Worm (Caenorhabditis elegans) whole organism, young adult: ENCODE results near the gene klo-1.

Source experiments
- B0019.2 ChIP-seq: fragments of 200-800 bp; sonication (Bioruptor generic); conservative IDR thresholded peaks from 2 replicates; pipeline ENCODE4 v1.3.6; 2022; ENCODE audit warnings: missing genetic modification reagents, missing genetic modification characterization, missing compliant biosample characterization
- B0336.3 ChIP-seq: fragments of 200-800 bp; sonication (Bioruptor generic); IDR thresholded peaks from 2 replicates; pipeline ENCODE4 v1.3.6; 2022; ENCODE audit warnings: missing genetic modification characterization, missing compliant biosample characterization
- C17E4.6 ChIP-seq: fragments of 200-800 bp; sonication (Bioruptor generic); IDR thresholded peaks from 2 replicates; pipeline ENCODE4 v1.3.6; 2022; ENCODE audit warnings: missing genetic modification reagents, missing genetic modification characterization, missing compliant biosample characterization
- D2030.7 ChIP-seq: fragments of 200-800 bp; sonication (Bioruptor generic); IDR thresholded peaks from 2 replicates; pipeline ENCODE4 v1.3.6; 2022; ENCODE audit warnings: missing genetic modification reagents, missing genetic modification characterization, missing compliant biosample characterization
- F10E7.11 ChIP-seq: sonication (generic microtip); optimal IDR thresholded peaks from 2 replicates; lab custom pipeline; 2017; ENCODE audit warnings: mild to moderate bottlenecking, missing genetic modification characterization, moderate library complexity, missing compliant biosample characterization
- F22D6.2 ChIP-seq: sonication (generic microtip); optimal IDR thresholded peaks from 2 replicates; lab custom pipeline; 2016; ENCODE audit warnings: mild to moderate bottlenecking, missing genetic modification characterization, missing compliant biosample characterization
- F23B12.7 ChIP-seq: sonication (generic microtip); optimal IDR thresholded peaks from 2 replicates; lab custom pipeline; 2017; ENCODE audit warnings: missing genetic modification characterization, mild to moderate bottlenecking, missing compliant biosample characterization, antibody characterized with exemption, moderate library complexity; ENCODE audit not compliant: insufficient read depth
- F49E8.2 ChIP-seq: sonication (generic microtip); optimal IDR thresholded peaks from 3 replicates; lab custom pipeline; 2017; ENCODE audit warnings: missing genetic modification characterization, mild to moderate bottlenecking, missing compliant biosample characterization, antibody characterized with exemption, moderate library complexity; ENCODE audit not compliant: insufficient read depth
- Y67H2A.10 ChIP-seq: fragments of 200-800 bp; sonication (Bioruptor generic); conservative IDR thresholded peaks from 2 replicates; pipeline ENCODE4 v1.3.6; 2022; ENCODE audit warnings: missing genetic modification reagents, missing genetic modification characterization, missing compliant biosample characterization
- Y95B8A.8 ChIP-seq: fragments of 200-800 bp; sonication (Bioruptor generic); IDR thresholded peaks from 2 replicates; pipeline ENCODE4 v1.3.6; 2022; ENCODE audit warnings: missing genetic modification reagents, missing genetic modification characterization, missing compliant biosample characterization
- atf-7 ChIP-seq: sonication (generic microtip); optimal IDR thresholded peaks from 2 replicates; lab custom pipeline; 2017; ENCODE audit warnings: mild to moderate bottlenecking, missing genetic modification characterization, missing compliant biosample characterization
- athp-1 ChIP-seq: sonication (generic microtip); optimal IDR thresholded peaks from 2 replicates; lab custom pipeline; 2017; ENCODE audit warnings: mild to moderate bottlenecking, missing genetic modification characterization, missing compliant biosample characterization
- attf-3 ChIP-seq: fragments of 200-800 bp; sonication (Bioruptor generic); conservative IDR thresholded peaks from 2 replicates; pipeline ENCODE4 v1.3.6; 2022; ENCODE audit warnings: missing genetic modification reagents, missing genetic modification characterization, missing compliant biosample characterization
- ccch-3 ChIP-seq: fragments of 200-800 bp; sonication (Bioruptor generic); optimal IDR thresholded peaks from 2 replicates; lab custom pipeline; 2018; ENCODE audit warnings: mild to moderate bottlenecking, missing genetic modification characterization, missing compliant biosample characterization
- ceh-100 ChIP-seq: fragments of 200-800 bp; sonication (Bioruptor generic); IDR thresholded peaks from 2 replicates; pipeline ENCODE4 v1.3.6; 2022; ENCODE audit warnings: missing genetic modification reagents, missing genetic modification characterization, missing compliant biosample characterization
- ceh-58 ChIP-seq: fragments of 200-800 bp; sonication (Bioruptor generic); IDR thresholded peaks from 2 replicates; pipeline ENCODE4 v1.3.6; 2022; ENCODE audit warnings: missing genetic modification characterization, missing compliant biosample characterization
- ceh-91 ChIP-seq: fragments of 200-800 bp; sonication (Bioruptor generic); IDR thresholded peaks from 2 replicates; pipeline ENCODE4 v1.3.6; 2022; ENCODE audit warnings: missing genetic modification reagents, missing genetic modification characterization, missing compliant biosample characterization
- dox-1 ChIP-seq: fragments of 200-800 bp; sonication (Bioruptor generic); IDR thresholded peaks from 2 replicates; pipeline ENCODE4 v1.3.6; 2022; ENCODE audit warnings: missing genetic modification reagents, missing genetic modification characterization, missing compliant biosample characterization
- egl-18 ChIP-seq: fragments of 200-800 bp; sonication (Bioruptor generic); IDR thresholded peaks from 2 replicates; pipeline ENCODE4 v1.3.6; 2022; ENCODE audit warnings: missing genetic modification reagents, missing genetic modification characterization, missing compliant biosample characterization
- ets-4 ChIP-seq: fragments of 200-800 bp; sonication (Bioruptor generic); optimal IDR thresholded peaks from 2 replicates; lab custom pipeline; 2018; ENCODE audit warnings: mild to moderate bottlenecking, missing genetic modification characterization, missing compliant biosample characterization
- him-1 ChIP-seq: sonication (generic microtip); optimal IDR thresholded peaks from 2 replicates; lab custom pipeline; 2016; ENCODE audit warnings: missing genotype, missing genetic modification reagents, missing genetic modification characterization, missing compliant biosample characterization
- hmg-1.2 ChIP-seq: fragments of 200-800 bp; sonication (Bioruptor generic); IDR thresholded peaks from 2 replicates; pipeline ENCODE4 v1.3.6; 2022; ENCODE audit warnings: missing genetic modification reagents, missing genetic modification characterization, missing compliant biosample characterization
- hrde-1 ChIP-seq: sonication (generic microtip); optimal IDR thresholded peaks from 2 replicates; lab custom pipeline; 2016; ENCODE audit warnings: missing genetic modification characterization, mild to moderate bottlenecking, missing compliant biosample characterization, moderate library complexity, missing genotype, missing genetic modification reagents, borderline replicate concordance
- hsf-1 ChIP-seq: fragments of 200-800 bp; sonication (Bioruptor generic); IDR thresholded peaks from 2 replicates; pipeline ENCODE4 v1.3.6; 2022; ENCODE audit warnings: missing genetic modification reagents, missing genetic modification characterization, missing compliant biosample characterization
- lin-35 ChIP-seq, 3 experiments: fragments of 150-350 bp in 2 of 3; sonication (generic microtip) in 1 of 3; optimal IDR thresholded peaks; 2 replicates each; lab custom pipeline; 2014 to 2018; ENCODE audit warnings: missing biosample characterization in 3 of 3, missing genetic modification characterization in 3 of 3, missing genetic modification reagents in 3 of 3
- lin-54 ChIP-seq: fragments of 200-800 bp; sonication (Bioruptor generic); optimal IDR thresholded peaks from 2 replicates; lab custom pipeline; 2018; ENCODE audit warnings: mild to moderate bottlenecking, missing genetic modification characterization, missing compliant biosample characterization
- lir-1 ChIP-seq: fragments of 200-800 bp; sonication (Bioruptor generic); conservative IDR thresholded peaks from 2 replicates; pipeline ENCODE4 v1.3.6; 2022; ENCODE audit warnings: missing genetic modification reagents, missing genetic modification characterization, missing compliant biosample characterization
- lsl-1 ChIP-seq: fragments of 200-800 bp; sonication (Bioruptor generic); optimal IDR thresholded peaks from 2 replicates; lab custom pipeline; 2018; ENCODE audit warnings: mild to moderate bottlenecking, missing genetic modification characterization, moderate library complexity, missing compliant biosample characterization
- madf-3 ChIP-seq: fragments of 200-800 bp; sonication (Bioruptor generic); IDR thresholded peaks from 2 replicates; pipeline ENCODE4 v1.3.6; 2022; ENCODE audit warnings: missing genetic modification reagents, missing genetic modification characterization, missing compliant biosample characterization
- madf-6 ChIP-seq: fragments of 200-800 bp; sonication (Bioruptor generic); IDR thresholded peaks from 2 replicates; pipeline ENCODE4 v1.3.6; 2022; ENCODE audit warnings: missing genetic modification reagents, missing genetic modification characterization, missing compliant biosample characterization
- madf-8 ChIP-seq: fragments of 200-800 bp; sonication (Bioruptor generic); conservative IDR thresholded peaks from 2 replicates; pipeline ENCODE4 v1.3.6; 2022; ENCODE audit warnings: missing genetic modification reagents, missing genetic modification characterization, missing compliant biosample characterization
- mes-4 ChIP-seq: sonication (generic microtip); optimal IDR thresholded peaks from 2 replicates; lab custom pipeline; 2016; ENCODE audit warnings: missing genotype, missing genetic modification characterization, missing compliant biosample characterization
- nfya-2 ChIP-seq: fragments of 200-800 bp; sonication (Bioruptor generic); IDR thresholded peaks from 2 replicates; pipeline ENCODE4 v1.3.6; 2022; ENCODE audit warnings: missing genetic modification reagents, missing genetic modification characterization, missing compliant biosample characterization
- nhr-120 ChIP-seq: fragments of 200-800 bp; sonication (Bioruptor generic); IDR thresholded peaks from 2 replicates; pipeline ENCODE4 v1.3.6; 2022; ENCODE audit warnings: missing genetic modification characterization, missing compliant biosample characterization
- nhr-80 ChIP-seq: sonication (generic microtip); optimal IDR thresholded peaks from 2 replicates; lab custom pipeline; 2016; ENCODE audit warnings: missing genetic modification characterization, missing compliant biosample characterization
- snpc-1.1 ChIP-seq: sonication (generic microtip); optimal IDR thresholded peaks from 2 replicates; lab custom pipeline; 2017; ENCODE audit warnings: missing genetic modification characterization, mild to moderate bottlenecking, missing compliant biosample characterization, antibody characterized with exemption, moderate library complexity, missing genotype, missing genetic modification reagents; ENCODE audit not compliant: insufficient read depth
- snpc-1.3 ChIP-seq: sonication (generic microtip); optimal IDR thresholded peaks from 2 replicates; lab custom pipeline; 2017; ENCODE audit warnings: missing genetic modification characterization, mild to moderate bottlenecking, missing compliant biosample characterization, antibody characterized with exemption, moderate library complexity, missing genotype, missing genetic modification reagents; ENCODE audit not compliant: insufficient read depth
- snpc-3.4 ChIP-seq: sonication (generic microtip); optimal IDR thresholded peaks from 2 replicates; lab custom pipeline; 2017; ENCODE audit warnings: missing genetic modification characterization, mild to moderate bottlenecking, missing compliant biosample characterization, antibody characterized with exemption, moderate library complexity, missing genotype, missing genetic modification reagents
- snpc-4 ChIP-seq, 5 experiments: fragments of 150-350 bp in 1 of 5; sonication (generic microtip) in 4 of 5; optimal IDR thresholded peaks; 2 replicates each; lab custom pipeline; 2014 to 2018; ENCODE audit warnings: missing genetic modification characterization in 5 of 5, missing biosample characterization in 3 of 5, antibody characterized with exemption in 2 of 5, mild to moderate bottlenecking in 2 of 5, missing compliant biosample characterization in 2 of 5, missing genotype in 2 of 5, moderate library complexity in 2 of 5, missing genetic modification reagents in 1 of 5
- tbp1 ChIP-seq: fragments of 200-800 bp; sonication (Bioruptor generic); optimal IDR thresholded peaks from 2 replicates; lab custom pipeline; 2018; ENCODE audit warnings: mild to moderate bottlenecking, missing genetic modification characterization, missing compliant biosample characterization
- unc-130 ChIP-seq: sonication (generic microtip); optimal IDR thresholded peaks from 2 replicates; lab custom pipeline; 2016; ENCODE audit warnings: missing genetic modification reagents, missing genetic modification characterization, missing compliant biosample characterization
- ztf-28 ChIP-seq: fragments of 200-800 bp; sonication (Bioruptor generic); IDR thresholded peaks from 2 replicates; pipeline ENCODE4 v1.3.6; 2022; ENCODE audit warnings: missing genetic modification reagents, missing genetic modification characterization, missing compliant biosample characterization
- ztf-6 ChIP-seq: fragments of 200-800 bp; sonication (Bioruptor generic); IDR thresholded peaks from 2 replicates; pipeline ENCODE4 v1.3.6; 2022; ENCODE audit warnings: missing genetic modification reagents, missing genetic modification characterization, missing compliant biosample characterization

The klo-1 gene

ce11 chrIV:7747838-7748237 lies at the start of gene klo-1:
Gene klo-1, minus strand, starts transcription at chrIV:7748225.
- TF ChIP-seq ets-4 (GFP tag; lab: Kevin White, UChicago) (no peak), nhr-80 (tag; lab: Kevin White, UChicago) (peak; percentile 77)
- TF ChIP-seq, all 124 proteins: peak for 1

ce11 chrIV:7796432-7797113 lies 48.5 kb upstream of the klo-1 start, which contains the start of gene sgo-1:
Gene sgo-1, minus strand, starts transcription at chrIV:7796482.
- TF ChIP-seq unc-130 (GFP tag; lab: Kevin White, UChicago) (peak; percentile 87), F49E8.2 (tag; lab: Kevin White, UChicago) (peak; percentile 85), F10E7.11 (no peak), lin-54 (GFP tag; lab: Kevin White, UChicago) (peak; percentile 91), F23B12.7 (no peak), attf-3 (peak; percentile 41; the same call in 1 of the 2 replicates), nhr-120 (no peak), snpc-1.1 (tag; lab: Kevin White, UChicago) (peak; percentile 53), madf-8 (peak; percentile 98), ceh-100 (GFP tag; lab: Robert Waterston, UW) (peak; percentile 66; the same call in 1 of the 2 replicates), ztf-28 (GFP tag; lab: Robert Waterston, UW) (peak; percentile 73; the same call in 1 of the 2 replicates), snpc-3.4 (peak; percentile 95), hrde-1 (tag; lab: Kevin White, UChicago) (peak; percentile 69), snpc-4 (GFP tag; optimal IDR thresholded peaks at IDR 0.05; lab: Kevin White, UChicago) (peak; percentile 70), snpc-4 (tag; optimal IDR thresholded peaks at IDR 0.05; lab: Kevin White, UChicago) (peak in 3 of 4 experiments; percentile 41 to 70 (median 60)), ceh-91 (GFP tag; lab: Robert Waterston, UW) (peak; percentile 98), lir-1 (GFP tag; lab: Robert Waterston, UW) (peak; percentile 69; the same call in 1 of the 2 replicates), lin-35 (GFP tag; optimal IDR thresholded peaks at IDR 0.05; lab: Kevin White, UChicago) (peak in 2 of 3 experiments; percentile 2 to 82), athp-1 (tag; lab: Kevin White, UChicago) (peak; percentile 70), tbp1 (GFP tag; lab: Kevin White, UChicago) (peak; percentile 67), hmg-1.2 (GFP tag; lab: Robert Waterston, UW) (peak; percentile 68), dox-1 (GFP tag; lab: Robert Waterston, UW) (peak; percentile 91), B0336.3 (GFP tag; lab: Robert Waterston, UW) (peak; percentile 87), egl-18 (GFP tag; lab: Robert Waterston, UW) (no peak), madf-3 (peak; percentile 97), nfya-2 (GFP tag; lab: Robert Waterston, UW) (peak; percentile 70; the same call in 1 of the 2 replicates), B0019.2 (GFP tag; lab: Robert Waterston, UW) (peak; percentile 90), C17E4.6 (peak; percentile 88), snpc-1.3 (tag; lab: Kevin White, UChicago) (peak; percentile 85), Y67H2A.10 (GFP tag; lab: Robert Waterston, UW) (0 out of 2 replicates have a peak, but pooled peaks have one; percentile 43), mes-4 (no peak), hsf-1 (GFP tag; lab: Robert Waterston, UW) (peak; percentile 92), ccch-3 (GFP tag; lab: Kevin White, UChicago) (no peak), F22D6.2 (tag; lab: Kevin White, UChicago) (no peak), ceh-58 (GFP tag; lab: Robert Waterston, UW) (no peak), him-1 (tag; lab: Kevin White, UChicago) (peak; percentile 24), madf-6 (GFP tag; lab: Robert Waterston, UW) (peak; percentile 100), Y95B8A.8 (GFP tag; lab: Robert Waterston, UW) (peak; percentile 98), D2030.7 (peak; percentile 99), lsl-1 (GFP tag; lab: Kevin White, UChicago) (peak; percentile 97), ztf-6 (GFP tag; lab: Robert Waterston, UW) (no peak), atf-7 (tag; lab: Kevin White, UChicago) (no peak)
